Fruit fly (Drosophila melanogaster) whole organism, adult: ENCODE data around the gene RpS9.
A peak's percentile ranks its signal among the peaks of the same experiment; 100 is the strongest.

Experiments
- CG11617 ChIP-seq: fragments of 200-800 bp; sonication (Bioruptor generic); optimal IDR thresholded peaks from 2 replicates; lab custom pipeline; 2017; ENCODE audit warnings: mild to moderate bottlenecking, missing biosample characterization, missing genetic modification reagents, missing genetic modification characterization
- CG12768 ChIP-seq: fragments of 200-800 bp; sonication (Bioruptor generic); optimal IDR thresholded peaks from 2 replicates; lab custom pipeline; 2017; ENCODE audit warnings: missing biosample characterization, missing genetic modification characterization, mild to moderate bottlenecking, moderate library complexity, missing genetic modification reagents
- CG14711 ChIP-seq: fragments of 200-800 bp; sonication (Bioruptor generic); optimal IDR thresholded peaks from 2 replicates; lab custom pipeline; 2018; ENCODE audit warnings: missing biosample characterization, mild to moderate bottlenecking, missing genetic modification characterization, moderate library complexity
- CG1620 ChIP-seq: fragments of 200-800 bp; sonication (Bioruptor generic); optimal IDR thresholded peaks from 2 replicates; lab custom pipeline; 2016; ENCODE audit warnings: missing biosample characterization, missing genetic modification characterization
- CG33017 ChIP-seq: fragments of 200-800 bp; sonication (Bioruptor generic); optimal IDR thresholded peaks from 2 replicates; lab custom pipeline; 2018; ENCODE audit warnings: missing biosample characterization, mild to moderate bottlenecking, missing genetic modification characterization, moderate library complexity
- CG5204 ChIP-seq: fragments of 200-800 bp; sonication (Bioruptor generic); optimal IDR thresholded peaks from 2 replicates; lab custom pipeline; 2016; ENCODE audit warnings: missing biosample characterization, missing genetic modification characterization
- CG7045 ChIP-seq: fragments of 200-800 bp; sonication (Bioruptor generic); optimal IDR thresholded peaks from 2 replicates; lab custom pipeline; 2017; ENCODE audit warnings: missing biosample characterization, mild to moderate bottlenecking, missing genetic modification characterization
- CG7101 ChIP-seq: fragments of 200-800 bp; sonication (Bioruptor generic); optimal IDR thresholded peaks from 2 replicates; lab custom pipeline; 2018; ENCODE audit warnings: missing biosample characterization, mild to moderate bottlenecking, missing genetic modification characterization, moderate library complexity
- Clk ChIP-seq: fragments of 200-800 bp; sonication (Bioruptor generic); optimal IDR thresholded peaks from 2 replicates; lab custom pipeline; 2017; ENCODE audit warnings: missing biosample characterization, missing genetic modification characterization
- Crg-1 ChIP-seq: fragments of 200-800 bp; sonication (Bioruptor generic); optimal IDR thresholded peaks from 2 replicates; lab custom pipeline; 2016; ENCODE audit warnings: missing biosample characterization, missing genetic modification characterization
- Hr96 ChIP-seq: fragments of 200-800 bp; sonication (Bioruptor generic); optimal IDR thresholded peaks from 2 replicates; lab custom pipeline; 2016; ENCODE audit warnings: missing biosample characterization, missing genetic modification characterization
- Mnt ChIP-seq: fragments of 200-800 bp; sonication (Bioruptor generic); optimal IDR thresholded peaks from 2 replicates; lab custom pipeline; 2016; ENCODE audit warnings: missing biosample characterization, mild to moderate bottlenecking, missing genetic modification characterization
- bab1 ChIP-seq: fragments of 200-800 bp; sonication (Bioruptor generic); optimal IDR thresholded peaks from 3 replicates; lab custom pipeline; 2019; ENCODE audit warnings: missing biosample characterization, mild to moderate bottlenecking, missing genetic modification characterization, moderate library complexity
- cic ChIP-seq: fragments of 200-800 bp; sonication (Bioruptor generic); optimal IDR thresholded peaks from 2 replicates; lab custom pipeline; 2017; ENCODE audit warnings: missing biosample characterization, mild to moderate bottlenecking, missing genetic modification characterization, moderate library complexity
- cnc ChIP-seq, 2 experiments: fragments of >200 bp; optimal IDR thresholded peaks; 2 replicates each; lab custom pipeline; 2017
- kay ChIP-seq: fragments of 200-800 bp; sonication (Bioruptor generic); peaks from one replicate; lab custom pipeline; 2016; ENCODE audit warnings: missing biosample characterization, missing genetic modification characterization, borderline replicate concordance
- ovo ChIP-seq: fragments of 200-800 bp; sonication (Bioruptor generic); optimal IDR thresholded peaks from 2 replicates; lab custom pipeline; 2016; ENCODE audit warnings: missing biosample characterization, missing genetic modification characterization
- pad ChIP-seq: fragments of 200-800 bp; sonication (Bioruptor generic); optimal IDR thresholded peaks from 3 replicates; lab custom pipeline; 2017; ENCODE audit warnings: missing biosample characterization, missing genetic modification characterization, mild to moderate bottlenecking, moderate library complexity, missing genetic modification reagents
- tj ChIP-seq: fragments of 200-800 bp; sonication (Bioruptor generic); optimal IDR thresholded peaks from 3 replicates; lab custom pipeline; 2017; ENCODE audit warnings: missing biosample characterization, mild to moderate bottlenecking, missing genetic modification characterization, moderate library complexity
- toe ChIP-seq: fragments of 200-800 bp; sonication (Bioruptor generic); optimal IDR thresholded peaks from 2 replicates; lab custom pipeline; 2016; ENCODE audit warnings: missing biosample characterization, missing genetic modification characterization

Gene RpS9

DNA sequence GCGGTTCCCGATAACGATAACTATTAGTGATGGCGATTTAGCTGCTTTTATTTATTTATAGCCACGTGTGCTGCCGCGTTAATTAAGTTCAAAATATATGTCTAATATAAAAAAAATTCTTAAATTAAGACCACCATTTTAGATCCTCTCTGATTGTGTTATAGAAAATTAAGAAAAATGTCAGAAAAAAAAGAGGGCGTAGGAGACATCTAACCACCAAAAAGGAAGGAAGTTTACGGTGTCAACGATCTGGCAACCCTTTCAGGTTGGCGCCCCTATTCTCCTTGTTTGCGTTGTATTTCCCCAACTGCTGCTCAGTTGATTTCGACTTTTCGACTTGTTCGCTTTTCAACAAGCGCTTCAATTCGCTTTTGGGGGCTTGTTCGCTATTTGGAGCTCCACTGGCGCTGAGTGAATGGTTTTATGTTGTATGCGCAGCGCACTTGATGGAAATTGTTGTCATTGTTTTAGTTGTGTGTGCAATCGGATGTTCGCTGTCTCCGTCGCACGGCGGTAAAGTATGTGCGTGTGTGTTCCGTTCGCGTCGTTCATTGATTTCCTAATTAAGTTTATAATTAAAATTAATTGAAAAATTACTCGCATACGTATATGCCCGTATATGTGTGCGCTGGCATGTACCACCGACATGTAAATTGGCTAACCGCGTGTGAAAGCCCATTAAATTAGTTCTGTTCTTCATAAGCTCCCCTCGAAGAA lies 50.4 kb downstream of the RpS9 start, which contains the start of the genes CG3434 and CG44838:
TSS of gene CG3434 (minus strand) at position 25 of the 717 bp plus-strand sequence.
TSS of gene CG44838 (plus strand) at position 276 of the 717 bp plus-strand sequence.
- TF ChIP-seq CG1620 (GFP tag; lab: Kevin White, UChicago) (peak; percentile 67), CG5204 (peak; percentile 62), CG14711 (peak; percentile 72), CG33017 (tag; lab: Kevin White, UChicago) (peak; percentile 70), Hr96 (peak; percentile 71), CG7101 (tag; lab: Kevin White, UChicago) (peak; percentile 67), tj (peak; percentile 48), bab1 (peak; percentile 78), kay (GFP tag; lab: Kevin White, UChicago) (no peak), CG7045 (peak; percentile 53), pad (peak; percentile 96), Mnt (GFP tag; lab: Kevin White, UChicago) (peak; percentile 77), CG12768 (GFP tag; lab: Kevin White, UChicago) (peak; percentile 69), ovo (GFP tag; lab: Kevin White, UChicago) (no peak), cic (GFP tag; lab: Kevin White, UChicago) (peak; percentile 55), Clk (GFP tag; lab: Kevin White, UChicago) (no peak), toe (GFP tag; lab: Kevin White, UChicago) (peak; percentile 87), CG11617 (GFP tag; lab: Kevin White, UChicago) (peak; percentile 72), cnc (optimal IDR thresholded peaks at IDR 0.05; lab: Kevin White, UChicago) (no peak), Crg-1 (peak; percentile 34)
